Fruit fly (Drosophila melanogaster) whole organism, embryonic: ENCODE measurements around the gene CG15882.

Experiments
- Atf6 ChIP-seq: fragments of 200-800 bp; sonication (Bioruptor generic); IDR thresholded peaks from 2 replicates; pipeline ENCODE4 v1.3.6; 2022; ENCODE audit warnings: missing biosample characterization, missing genetic modification characterization
- CG10209 ChIP-seq: fragments of 200-800 bp; sonication (Bioruptor generic); optimal IDR thresholded peaks from 3 replicates; lab custom pipeline; 2017; ENCODE audit warnings: missing biosample characterization, mild to moderate bottlenecking, missing genetic modification characterization, missing genetic modification reagents
- CG10979 ChIP-seq: fragments of 200-800 bp; sonication (Bioruptor generic); optimal IDR thresholded peaks from 2 replicates; lab custom pipeline; 2018; ENCODE audit warnings: missing biosample characterization, mild to moderate bottlenecking, missing genetic modification characterization, moderate library complexity
- CG12071 ChIP-seq: fragments of 200-800 bp; sonication (Bioruptor generic); optimal IDR thresholded peaks from 3 replicates; lab custom pipeline; 2018; ENCODE audit warnings: missing biosample characterization, mild to moderate bottlenecking, missing genetic modification characterization
- CG12236 ChIP-seq: fragments of 200-800 bp; sonication (Bioruptor generic); optimal IDR thresholded peaks from 2 replicates; lab custom pipeline; 2016; ENCODE audit warnings: missing biosample characterization, missing genetic modification characterization
- CG12299 ChIP-seq: fragments of 200-800 bp; sonication (Bioruptor generic); optimal IDR thresholded peaks from 2 replicates; lab custom pipeline; 2018; ENCODE audit warnings: missing biosample characterization, mild to moderate bottlenecking, missing genetic modification characterization
- CG12744 ChIP-seq: fragments of 200-800 bp; sonication (Bioruptor generic); optimal IDR thresholded peaks from 2 replicates; lab custom pipeline; 2016; ENCODE audit warnings: missing biosample characterization, missing genetic modification characterization
- CG17361 ChIP-seq: fragments of 200-800 bp; sonication (Bioruptor generic); IDR thresholded peaks from 3 replicates; pipeline ENCODE4 v1.3.6; 2022; ENCODE audit warnings: missing biosample characterization, missing genetic modification characterization
- CG17568 ChIP-seq: fragments of 200-800 bp; sonication (Bioruptor generic); optimal IDR thresholded peaks from 2 replicates; lab custom pipeline; 2018; ENCODE audit warnings: missing biosample characterization, mild to moderate bottlenecking, missing genetic modification characterization, moderate library complexity
- CG18262 ChIP-seq: fragments of 200-800 bp; optimal IDR thresholded peaks from 3 replicates; lab custom pipeline; 2019; ENCODE audit warnings: missing biosample characterization, mild to moderate bottlenecking, missing genetic modification characterization, moderate library complexity
- CG18764 ChIP-seq: fragments of 200-800 bp; sonication (Bioruptor generic); optimal IDR thresholded peaks from 3 replicates; lab custom pipeline; 2016; ENCODE audit warnings: missing biosample characterization, missing genetic modification characterization
- CG4404 ChIP-seq: fragments of 200-800 bp; sonication (Bioruptor generic); IDR thresholded peaks from 2 replicates; pipeline ENCODE4 v1.3.6; 2022; ENCODE audit warnings: missing biosample characterization, missing genetic modification characterization
- CG4730 ChIP-seq: fragments of 200-800 bp; sonication (Bioruptor generic); IDR thresholded peaks from 2 replicates; pipeline ENCODE4 v1.3.6; 2022; ENCODE audit warnings: missing biosample characterization, missing genetic modification characterization
- CG6654 ChIP-seq: fragments of 200-800 bp; sonication (Bioruptor generic); optimal IDR thresholded peaks from 2 replicates; lab custom pipeline; 2017; ENCODE audit warnings: missing biosample characterization, mild to moderate bottlenecking, missing genetic modification characterization
- CG8924 ChIP-seq: fragments of 200-800 bp; optimal IDR thresholded peaks from 3 replicates; lab custom pipeline; 2019; ENCODE audit warnings: missing biosample characterization, mild to moderate bottlenecking, missing genetic modification characterization, moderate library complexity
- Dad ChIP-seq: fragments of 200-800 bp; sonication (Bioruptor generic); optimal IDR thresholded peaks from 3 replicates; lab custom pipeline; 2016; ENCODE audit warnings: missing biosample characterization, missing genetic modification characterization
- Doc3 ChIP-seq: fragments of 200-800 bp; sonication (Bioruptor generic); IDR thresholded peaks from 3 replicates; pipeline ENCODE4 v1.3.6; 2022; ENCODE audit warnings: missing biosample characterization, missing genetic modification characterization; ENCODE audit not compliant: partially characterized antibody
- Dp ChIP-seq: fragments of 200-800 bp; sonication (Bioruptor generic); optimal IDR thresholded peaks from 2 replicates; lab custom pipeline; 2018; ENCODE audit warnings: missing biosample characterization, mild to moderate bottlenecking, missing genetic modification characterization, moderate library complexity
- Drgx ChIP-seq: fragments of 200-800 bp; sonication (Bioruptor generic); IDR thresholded peaks from 2 replicates; pipeline ENCODE4 v1.3.6; 2022; ENCODE audit warnings: missing biosample characterization, missing genetic modification characterization
- Eip74EF ChIP-seq, 2 experiments: fragments of 200-800 bp in 1 of 2; fragments of >200 bp in 1 of 2; sonication (Bioruptor generic) in 1 of 2; optimal IDR thresholded peaks; 2 replicates each; lab custom pipeline; 2017 to 2019; ENCODE audit warnings: missing biosample characterization in 2 of 2, missing genetic modification characterization in 2 of 2, mild to moderate bottlenecking in 1 of 2, moderate library complexity in 1 of 2
- HLH3B ChIP-seq: fragments of 200-800 bp; sonication (Bioruptor generic); IDR thresholded peaks from 2 replicates; pipeline ENCODE4 v1.3.6; 2022; ENCODE audit warnings: missing biosample characterization, missing genetic modification characterization
- HLH54F ChIP-seq: fragments of 200-800 bp; sonication (Bioruptor generic); optimal IDR thresholded peaks from 3 replicates; lab custom pipeline; 2016; ENCODE audit warnings: missing biosample characterization, missing genetic modification characterization
- Lim3 ChIP-seq: fragments of 200-800 bp; sonication (Bioruptor generic); IDR thresholded peaks from 2 replicates; pipeline ENCODE4 v1.3.6; 2022; ENCODE audit warnings: missing biosample characterization, missing genetic modification characterization
- MBD-R2 ChIP-seq: fragments of 200-800 bp; sonication (Bioruptor generic); IDR thresholded peaks from 2 replicates; pipeline ENCODE4 v1.3.6; 2022; ENCODE audit warnings: missing biosample characterization, missing genetic modification characterization
- Neu2 ChIP-seq: fragments of 200-800 bp; sonication (Bioruptor generic); optimal IDR thresholded peaks from 3 replicates; lab custom pipeline; 2016; ENCODE audit warnings: missing biosample characterization, missing genetic modification characterization, borderline replicate concordance
- Side ChIP-seq: fragments of 200-800 bp; sonication (Bioruptor generic); optimal IDR thresholded peaks from 2 replicates; lab custom pipeline; 2016; ENCODE audit warnings: missing biosample characterization, missing genetic modification characterization
- abd-A ChIP-seq: fragments of 200-800 bp; sonication (Bioruptor generic); optimal IDR thresholded peaks from 3 replicates; lab custom pipeline; 2019; ENCODE audit warnings: missing biosample characterization, mild to moderate bottlenecking, missing genetic modification characterization, moderate library complexity
- ap ChIP-seq: fragments of 200-800 bp; sonication (Bioruptor generic); IDR thresholded peaks from 2 replicates; pipeline ENCODE4 v1.3.6; 2022; ENCODE audit warnings: missing biosample characterization, missing genetic modification characterization
- ato ChIP-seq: fragments of 200-800 bp; sonication (Bioruptor generic); IDR thresholded peaks from 2 replicates; pipeline ENCODE4 v1.3.6; 2022; ENCODE audit warnings: missing biosample characterization, missing genetic modification characterization; ENCODE audit not compliant: partially characterized antibody
- bowl ChIP-seq: fragments of 200-800 bp; sonication (Bioruptor generic); IDR thresholded peaks from 2 replicates; pipeline ENCODE4 v1.3.6; 2022; ENCODE audit warnings: missing biosample characterization, missing genetic modification characterization
- cato ChIP-seq: fragments of 200-800 bp; sonication (Bioruptor generic); optimal IDR thresholded peaks from 2 replicates; lab custom pipeline; 2016; ENCODE audit warnings: missing biosample characterization, missing genetic modification characterization, borderline replicate concordance
- cg ChIP-seq: fragments of 200-800 bp; sonication (Bioruptor generic); optimal IDR thresholded peaks from 3 replicates; lab custom pipeline; 2019; ENCODE audit warnings: missing biosample characterization, mild to moderate bottlenecking, missing genetic modification characterization, moderate library complexity
- disco-r ChIP-seq: fragments of 200-800 bp; sonication (Bioruptor generic); optimal IDR thresholded peaks from 2 replicates; lab custom pipeline; 2016; ENCODE audit warnings: missing biosample characterization, missing genetic modification characterization
- dm ChIP-seq: fragments of 200-800 bp; sonication (Bioruptor generic); optimal IDR thresholded peaks from 3 replicates; lab custom pipeline; 2016; ENCODE audit warnings: missing biosample characterization, missing genetic modification characterization
- emc ChIP-seq: fragments of 200-800 bp; sonication (Bioruptor generic); optimal IDR thresholded peaks from 2 replicates; lab custom pipeline; 2016; ENCODE audit warnings: missing biosample characterization, missing genetic modification characterization
- gcm ChIP-seq: fragments of 200-800 bp; sonication (Bioruptor generic); optimal IDR thresholded peaks from 2 replicates; lab custom pipeline; 2019; ENCODE audit warnings: missing biosample characterization, mild to moderate bottlenecking, missing genetic modification characterization, moderate library complexity
- hb ChIP-seq: fragments of 200-800 bp; sonication (Bioruptor generic); IDR thresholded peaks from 3 replicates; pipeline ENCODE4 v1.3.6; 2022; ENCODE audit warnings: missing biosample characterization, missing genetic modification characterization; ENCODE audit not compliant: partially characterized antibody
- hkb ChIP-seq, 2 experiments: fragments of 200-800 bp in 1 of 2; fragments of >200 bp in 1 of 2; sonication (Bioruptor generic) in 1 of 2; IDR thresholded peaks in 1 of 2; optimal IDR thresholded peaks in 1 of 2; 2 replicates each; pipeline versions ENCODE4 v1.3.6 to Lab custom; 2017 to 2022; ENCODE audit warnings: missing biosample characterization in 1 of 2, missing genetic modification characterization in 1 of 2
- jigr1 ChIP-seq: fragments of 200-800 bp; sonication (Bioruptor generic); IDR thresholded peaks from 3 replicates; pipeline ENCODE4 v1.3.6; 2022; ENCODE audit warnings: missing biosample characterization, missing genetic modification characterization
- lbe ChIP-seq: fragments of 200-800 bp; sonication (Bioruptor generic); optimal IDR thresholded peaks from 2 replicates; lab custom pipeline; 2016; ENCODE audit warnings: missing biosample characterization, mild to moderate bottlenecking, missing genetic modification characterization
- onecut ChIP-seq: fragments of 200-800 bp; sonication (Bioruptor generic); IDR thresholded peaks from 2 replicates; pipeline ENCODE4 v1.3.6; 2022; ENCODE audit warnings: missing biosample characterization, missing genetic modification characterization
- repo ChIP-seq: fragments of 200-800 bp; sonication (Bioruptor generic); optimal IDR thresholded peaks from 2 replicates; lab custom pipeline; 2016; ENCODE audit warnings: missing biosample characterization, missing genetic modification characterization
- sob ChIP-seq: fragments of 200-800 bp; sonication (Bioruptor generic); IDR thresholded peaks from 2 replicates; pipeline ENCODE4 v1.3.6; 2022; ENCODE audit warnings: missing biosample characterization, missing genetic modification characterization
- tin ChIP-seq: fragments of 200-800 bp; sonication (Bioruptor generic); optimal IDR thresholded peaks from 3 replicates; lab custom pipeline; 2016; ENCODE audit warnings: missing biosample characterization, missing genetic modification characterization
- ttk ChIP-seq: fragments of 200-800 bp; sonication (Bioruptor generic); IDR thresholded peaks from 2 replicates; pipeline ENCODE4 v2.1.2; 2022; ENCODE audit warnings: missing biosample characterization, missing genetic modification characterization
- tx ChIP-seq: fragments of 200-800 bp; sonication (Bioruptor generic); optimal IDR thresholded peaks from 2 replicates; lab custom pipeline; 2016; ENCODE audit warnings: missing biosample characterization, missing genetic modification characterization
- unpg ChIP-seq: fragments of 200-800 bp; sonication (Bioruptor generic); optimal IDR thresholded peaks from 3 replicates; lab custom pipeline; 2018; ENCODE audit warnings: missing biosample characterization, mild to moderate bottlenecking, missing genetic modification characterization, moderate library complexity
- usp ChIP-seq: fragments of >200 bp; optimal IDR thresholded peaks from 2 replicates; lab custom pipeline; 2017; ENCODE audit warnings: missing biosample characterization, missing genetic modification characterization
- zen ChIP-seq: fragments of 200-800 bp; sonication (Bioruptor generic); optimal IDR thresholded peaks from 3 replicates; lab custom pipeline; 2018; ENCODE audit warnings: missing biosample characterization, mild to moderate bottlenecking, missing genetic modification characterization, moderate library complexity

The CG15882 gene

dm6 chrX:19106842-19107557 lies 17.2 kb downstream of the CG15882 start (continued):
- TF ChIP-seq tin (peak; percentile 30), Doc3 (GFP tag; lab: Robert Waterston, UW) (no peak), CG17568 (GFP tag; lab: Kevin White, UChicago) (no peak), cg (GFP tag; lab: Kevin White, UChicago) (peak; percentile 11), CG17361 (GFP tag; lab: Robert Waterston, UW) (peak; percentile 55), cato (GFP tag; lab: Kevin White, UChicago) (no peak), CG12071 (no peak), Eip74EF (GFP tag; optimal IDR thresholded peaks at IDR 0.05; lab: Kevin White, UChicago) (peak in 1 of 2 experiments; percentile 49), jigr1 (GFP tag; lab: Robert Waterston, UW) (no peak), bowl (no peak), lbe (GFP tag; lab: Kevin White, UChicago) (no peak), zen (tag; lab: Kevin White, UChicago) (no peak), Dp (no peak), ato (GFP tag; lab: Robert Waterston, UW) (no peak), dm (GFP tag; lab: Kevin White, UChicago) (no peak), Drgx (GFP tag; lab: Robert Waterston, UW) (0 out of 2 replicates have a peak, but pooled peaks have one; percentile 17), repo (GFP tag; lab: Kevin White, UChicago) (no peak), ttk (GFP tag; lab: Robert Waterston, UW) (no peak), Dad (GFP tag; lab: Kevin White, UChicago) (no peak), ap (GFP tag; lab: Robert Waterston, UW) (no peak), hb (no peak), sob (GFP tag; lab: Robert Waterston, UW) (peak; percentile 11; the same call in 1 of the 2 replicates), CG10209 (peak; percentile 32), Neu2 (GFP tag; lab: Kevin White, UChicago) (no peak), Atf6 (no peak), tx (GFP tag; lab: Kevin White, UChicago) (no peak), CG8924 (peak; percentile 30), disco-r (GFP tag; lab: Kevin White, UChicago) (no peak), onecut (GFP tag; lab: Robert Waterston, UW) (no peak), CG18262 (tag; lab: Kevin White, UChicago) (peak; percentile 35), usp (GFP tag; lab: Kevin White, UChicago) (no peak), CG12236 (GFP tag; lab: Kevin White, UChicago) (no peak), hkb (optimal IDR thresholded peaks at IDR 0.05; lab: Kevin White, UChicago) (no peak), hkb (GFP tag; IDR thresholded peaks at IDR 0.05; lab: Robert Waterston, UW) (peak; percentile 38; the same call in 1 of the 2 replicates), HLH3B (GFP tag; lab: Robert Waterston, UW) (peak; percentile 42; the same call in 1 of the 2 replicates), CG4404 (no peak), Lim3 (no peak), Side (GFP tag; lab: Kevin White, UChicago) (no peak), CG10979 (peak; percentile 40), CG12744 (no peak), CG6654 (no peak), HLH54F (no peak), gcm (GFP tag; lab: Kevin White, UChicago) (no peak), CG12299 (no peak), MBD-R2 (GFP tag; lab: Robert Waterston, UW) (no peak), emc (GFP tag; lab: Kevin White, UChicago) (no peak), CG4730 (GFP tag; lab: Robert Waterston, UW) (no peak), unpg (GFP tag; lab: Kevin White, UChicago) (peak; percentile 38), CG18764 (GFP tag; lab: Kevin White, UChicago) (no peak), abd-A (tag; lab: Kevin White, UChicago) (no peak)
